Fruit fly (Drosophila melanogaster) whole organism, embryonic: ENCODE data around the gene CG3165.

Source experiments
- B-H2 ChIP-seq: fragments of 200-800 bp; sonication (Bioruptor generic); optimal IDR thresholded peaks from 2 replicates; lab custom pipeline; 2018; ENCODE audit warnings: missing biosample characterization, mild to moderate bottlenecking, missing genetic modification characterization
- BEAF-32 ChIP-seq: fragments of 200-800 bp; sonication (Bioruptor generic); optimal IDR thresholded peaks from 3 replicates; lab custom pipeline; 2017; ENCODE audit warnings: missing biosample characterization, missing genetic modification characterization, mild to moderate bottlenecking, moderate library complexity, missing genetic modification reagents
- CG10543 ChIP-seq: fragments of 200-800 bp; sonication (Bioruptor generic); optimal IDR thresholded peaks from 3 replicates; lab custom pipeline; 2017; ENCODE audit warnings: missing biosample characterization, mild to moderate bottlenecking, missing genetic modification characterization, moderate library complexity
- CG11504 ChIP-seq: fragments of 200-800 bp; sonication (Bioruptor generic); optimal IDR thresholded peaks from 3 replicates; lab custom pipeline; 2019; ENCODE audit warnings: missing biosample characterization, mild to moderate bottlenecking, missing genetic modification characterization, moderate library complexity
- CG11723 ChIP-seq: fragments of 200-800 bp; sonication (Bioruptor generic); optimal IDR thresholded peaks from 2 replicates; lab custom pipeline; 2017; ENCODE audit warnings: missing biosample characterization, mild to moderate bottlenecking, missing genetic modification characterization
- CG13894 ChIP-seq: fragments of 200-800 bp; sonication (Bioruptor generic); optimal IDR thresholded peaks from 3 replicates; lab custom pipeline; 2018; ENCODE audit warnings: missing biosample characterization, mild to moderate bottlenecking, missing genetic modification characterization, moderate library complexity
- CG14710 ChIP-seq: fragments of 200-800 bp; sonication (Bioruptor generic); optimal IDR thresholded peaks from 3 replicates; lab custom pipeline; 2019; ENCODE audit warnings: missing biosample characterization, mild to moderate bottlenecking, missing genetic modification characterization, moderate library complexity
- CG17802 ChIP-seq: fragments of 200-800 bp; sonication (Bioruptor generic); optimal IDR thresholded peaks from 2 replicates; lab custom pipeline; 2018; ENCODE audit warnings: missing biosample characterization, mild to moderate bottlenecking, missing genetic modification characterization, moderate library complexity
- CG17829 ChIP-seq: fragments of 200-800 bp; optimal IDR thresholded peaks from 2 replicates; lab custom pipeline; 2019; ENCODE audit warnings: missing biosample characterization, mild to moderate bottlenecking, missing genetic modification characterization, moderate library complexity
- CG30403 ChIP-seq: fragments of 200-800 bp; sonication (Bioruptor generic); optimal IDR thresholded peaks from 3 replicates; lab custom pipeline; 2016; ENCODE audit warnings: missing biosample characterization, missing genetic modification characterization
- CG32772 ChIP-seq: fragments of 200-800 bp; sonication (Bioruptor generic); IDR thresholded peaks from 2 replicates; pipeline ENCODE4 v1.3.6; 2022; ENCODE audit warnings: missing biosample characterization, missing genetic modification characterization
- CG3995 ChIP-seq: fragments of 200-800 bp; sonication (Bioruptor generic); optimal IDR thresholded peaks from 3 replicates; lab custom pipeline; 2016; ENCODE audit warnings: missing biosample characterization, missing genetic modification characterization
- CG4424 ChIP-seq: fragments of 200-800 bp; sonication (Bioruptor generic); optimal IDR thresholded peaks from 3 replicates; lab custom pipeline; 2016; ENCODE audit warnings: missing biosample characterization, missing genetic modification characterization
- CG6683 ChIP-seq: fragments of 200-800 bp; sonication (Bioruptor generic); optimal IDR thresholded peaks from 2 replicates; lab custom pipeline; 2017; ENCODE audit warnings: missing biosample characterization, mild to moderate bottlenecking, missing genetic modification characterization, missing genetic modification reagents
- CG6813 ChIP-seq: fragments of 200-800 bp; sonication (Bioruptor generic); optimal IDR thresholded peaks from 2 replicates; lab custom pipeline; 2017; ENCODE audit warnings: missing biosample characterization, missing genetic modification characterization, mild to moderate bottlenecking, moderate library complexity, missing genetic modification reagents
- CrebB ChIP-seq: fragments of 200-800 bp; sonication (Bioruptor generic); optimal IDR thresholded peaks from 3 replicates; lab custom pipeline; 2018; ENCODE audit warnings: missing biosample characterization, mild to moderate bottlenecking, missing genetic modification characterization
- D ChIP-seq, 2 experiments: fragments of 200-800 bp in 1 of 2; fragments of >200 bp in 1 of 2; sonication (Bioruptor generic) in 1 of 2; optimal IDR thresholded peaks; 2 replicates in 1 of 2; 3 replicates in 1 of 2; lab custom pipeline; 2017; ENCODE audit warnings: mild to moderate bottlenecking in 1 of 2, missing biosample characterization in 1 of 2, missing genetic modification characterization in 1 of 2, missing genetic modification reagents in 1 of 2
- Dll ChIP-seq: fragments of 200-800 bp; sonication (Bioruptor generic); IDR thresholded peaks from 4 replicates; pipeline ENCODE4 v1.3.6; 2022; ENCODE audit warnings: missing biosample characterization, missing genetic modification characterization; ENCODE audit not compliant: partially characterized antibody
- Dref ChIP-seq: fragments of 200-800 bp; sonication (Bioruptor generic); IDR thresholded peaks from 2 replicates; pipeline ENCODE4 v1.3.6; 2022; ENCODE audit warnings: missing biosample characterization, missing genetic modification characterization
- HLHmδ ChIP-seq: fragments of 200-800 bp; sonication (Bioruptor generic); optimal IDR thresholded peaks from 2 replicates; lab custom pipeline; 2018; ENCODE audit warnings: missing biosample characterization, mild to moderate bottlenecking, missing genetic modification characterization, moderate library complexity
- HmgD ChIP-seq: fragments of 200-800 bp; sonication (Bioruptor generic); optimal IDR thresholded peaks from 3 replicates; lab custom pipeline; 2016; ENCODE audit warnings: missing biosample characterization, missing genetic modification characterization
- Hsf ChIP-seq: fragments of 200-800 bp; sonication (Bioruptor generic); optimal IDR thresholded peaks from 3 replicates; lab custom pipeline; 2016; ENCODE audit warnings: missing biosample characterization, missing genetic modification characterization
- Jarid2 ChIP-seq: fragments of 200-800 bp; sonication (Bioruptor generic); optimal IDR thresholded peaks from 3 replicates; lab custom pipeline; 2017; ENCODE audit warnings: mild to moderate bottlenecking, missing biosample characterization, missing genetic modification reagents, missing genetic modification characterization
- Mad ChIP-seq: fragments of 200-800 bp; sonication (Bioruptor generic); optimal IDR thresholded peaks from 2 replicates; lab custom pipeline; 2016; ENCODE audit warnings: missing biosample characterization, missing genetic modification characterization
- Meics ChIP-seq: fragments of 200-800 bp; sonication (Bioruptor generic); optimal IDR thresholded peaks from 2 replicates; lab custom pipeline; 2017; ENCODE audit warnings: missing biosample characterization, mild to moderate bottlenecking, missing genetic modification characterization
- Sin3A ChIP-seq: fragments of >200 bp; optimal IDR thresholded peaks from 2 replicates; lab custom pipeline; 2018
- Xbp1 ChIP-seq: fragments of 200-800 bp; sonication (Bioruptor generic); optimal IDR thresholded peaks from 3 replicates; lab custom pipeline; 2016; ENCODE audit warnings: missing biosample characterization, mild to moderate bottlenecking, missing genetic modification characterization
- Xrp1 ChIP-seq: fragments of 200-800 bp; sonication (Bioruptor generic); IDR thresholded peaks from 2 replicates; pipeline ENCODE4 v1.3.6; 2022; ENCODE audit warnings: missing biosample characterization, missing genetic modification characterization
- YL-1 ChIP-seq: fragments of 200-800 bp; sonication (Bioruptor generic); optimal IDR thresholded peaks from 3 replicates; lab custom pipeline; 2017; ENCODE audit warnings: missing biosample characterization, mild to moderate bottlenecking, missing genetic modification characterization
- abd-A ChIP-seq: fragments of 200-800 bp; sonication (Bioruptor generic); optimal IDR thresholded peaks from 3 replicates; lab custom pipeline; 2019; ENCODE audit warnings: missing biosample characterization, mild to moderate bottlenecking, missing genetic modification characterization, moderate library complexity
- btn ChIP-seq: fragments of 200-800 bp; sonication (Bioruptor generic); optimal IDR thresholded peaks from 2 replicates; lab custom pipeline; 2016; ENCODE audit warnings: missing biosample characterization, missing genetic modification characterization
- croc ChIP-seq: fragments of 200-800 bp; sonication (Bioruptor generic); conservative IDR thresholded peaks from 3 replicates; pipeline ENCODE4 v1.3.6; 2022; ENCODE audit warnings: missing biosample characterization, missing genetic modification characterization
- dpn ChIP-seq, 2 experiments: fragments of 200-800 bp; sonication (Bioruptor generic); optimal IDR thresholded peaks; 3 replicates each; lab custom pipeline; 2016; ENCODE audit warnings: missing biosample characterization in 2 of 2, missing genetic modification characterization in 2 of 2
- ems ChIP-seq: fragments of 200-800 bp; sonication (Bioruptor generic); optimal IDR thresholded peaks from 3 replicates; lab custom pipeline; 2016; ENCODE audit warnings: missing biosample characterization, missing genetic modification characterization
- exex ChIP-seq: fragments of 200-800 bp; sonication (Bioruptor generic); optimal IDR thresholded peaks from 4 replicates; lab custom pipeline; 2018; ENCODE audit warnings: missing biosample characterization, mild to moderate bottlenecking, missing genetic modification characterization, moderate library complexity
- ftz-f1 ChIP-seq: fragments of 200-800 bp; sonication (Bioruptor generic); optimal IDR thresholded peaks from 2 replicates; lab custom pipeline; 2016; ENCODE audit warnings: missing biosample characterization, missing genetic modification characterization
- hb ChIP-seq: fragments of 200-800 bp; sonication (Bioruptor generic); IDR thresholded peaks from 3 replicates; pipeline ENCODE4 v1.3.6; 2022; ENCODE audit warnings: missing biosample characterization, missing genetic modification characterization; ENCODE audit not compliant: partially characterized antibody
- her ChIP-seq: fragments of 200-800 bp; sonication (Bioruptor generic); optimal IDR thresholded peaks from 2 replicates; lab custom pipeline; 2016; ENCODE audit warnings: missing biosample characterization, missing genetic modification characterization
- knrl ChIP-seq: fragments of 200-800 bp; sonication (Bioruptor generic); IDR thresholded peaks from 3 replicates; pipeline ENCODE4 v1.3.6; 2022; ENCODE audit warnings: missing biosample characterization, missing genetic modification characterization; ENCODE audit not compliant: partially characterized antibody
- lab ChIP-seq: fragments of 200-800 bp; sonication (Bioruptor generic); optimal IDR thresholded peaks from 3 replicates; lab custom pipeline; 2017; ENCODE audit warnings: missing biosample characterization, missing genetic modification characterization, mild to moderate bottlenecking, moderate library complexity, missing genetic modification reagents
- lbe ChIP-seq: fragments of 200-800 bp; sonication (Bioruptor generic); optimal IDR thresholded peaks from 2 replicates; lab custom pipeline; 2016; ENCODE audit warnings: missing biosample characterization, mild to moderate bottlenecking, missing genetic modification characterization
- nmo ChIP-seq: fragments of 200-800 bp; sonication (Bioruptor generic); optimal IDR thresholded peaks from 2 replicates; lab custom pipeline; 2018; ENCODE audit warnings: missing biosample characterization, mild to moderate bottlenecking, missing genetic modification characterization, moderate library complexity
- pzg ChIP-seq: fragments of 200-800 bp; sonication (Bioruptor generic); optimal IDR thresholded peaks from 3 replicates; lab custom pipeline; 2018; ENCODE audit warnings: missing biosample characterization, mild to moderate bottlenecking, missing genetic modification characterization, moderate library complexity
- row ChIP-seq: fragments of 200-800 bp; sonication (Bioruptor generic); IDR thresholded peaks from 3 replicates; pipeline ENCODE4 v1.3.6; 2022; ENCODE audit warnings: missing biosample characterization, missing genetic modification characterization
- schlank ChIP-seq: fragments of 200-800 bp; sonication (Bioruptor generic); optimal IDR thresholded peaks from 2 replicates; lab custom pipeline; 2018; ENCODE audit warnings: missing biosample characterization, mild to moderate bottlenecking, missing genetic modification characterization
- slbo ChIP-seq: fragments of 200-800 bp; sonication (Bioruptor generic); IDR thresholded peaks from 2 replicates; pipeline ENCODE4 v1.3.6; 2022; ENCODE audit warnings: missing biosample characterization, missing genetic modification characterization
- tio ChIP-seq: fragments of 200-800 bp; sonication (Bioruptor generic); optimal IDR thresholded peaks from 2 replicates; lab custom pipeline; 2017; ENCODE audit warnings: missing biosample characterization, missing genetic modification characterization, inconsistent platforms
- unc-4 ChIP-seq: fragments of 200-800 bp; sonication (Bioruptor generic); IDR thresholded peaks from 2 replicates; pipeline ENCODE4 v1.3.6; 2022; ENCODE audit warnings: missing biosample characterization, missing genetic modification characterization; ENCODE audit not compliant: partially characterized antibody
- unpg ChIP-seq: fragments of 200-800 bp; sonication (Bioruptor generic); optimal IDR thresholded peaks from 3 replicates; lab custom pipeline; 2018; ENCODE audit warnings: missing biosample characterization, mild to moderate bottlenecking, missing genetic modification characterization, moderate library complexity
- wdn ChIP-seq: fragments of 200-800 bp; sonication (Bioruptor generic); IDR thresholded peaks from 2 replicates; pipeline ENCODE4 v1.3.6; 2022; ENCODE audit warnings: missing biosample characterization, missing genetic modification characterization

Gene CG3165

DNA sequence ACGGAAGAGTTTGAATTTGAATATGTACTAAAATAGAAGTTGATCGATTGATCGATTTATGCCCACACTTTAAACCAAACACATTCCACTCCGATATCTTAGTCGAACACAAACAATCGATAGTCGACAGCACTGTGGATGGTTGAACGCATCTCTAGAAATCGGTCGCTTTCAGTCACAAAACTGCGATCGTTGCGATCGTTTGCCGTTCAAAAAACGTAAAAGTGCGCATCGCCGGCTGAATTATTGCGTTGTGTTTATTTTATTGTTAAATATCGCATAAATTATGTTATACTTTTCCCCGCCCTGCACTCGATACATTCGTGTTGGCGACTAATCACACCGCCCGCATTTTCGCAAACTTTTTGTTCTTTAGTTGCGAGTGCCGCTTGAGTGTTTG, 22.2 kb downstream of the CG3165 start, which contains the start of gene Ccdc85 (continued):
- TF ChIP-seq D (optimal IDR thresholded peaks at IDR 0.05; lab: Kevin White, UChicago), result no peak
- TF ChIP-seq D (GFP tag; optimal IDR thresholded peaks at IDR 0.05; lab: Kevin White, UChicago), result no peak
- TF ChIP-seq HmgD (GFP tag; lab: Kevin White, UChicago), result no peak
- no peak for TF ChIP-seq CG30403 (GFP tag; lab: Kevin White, UChicago)
- peak; percentile 93 for TF ChIP-seq CG3995 (GFP tag; lab: Kevin White, UChicago)
- no peak for TF ChIP-seq CG32772
- no peak for TF ChIP-seq CG13894 (tag; lab: Kevin White, UChicago)
- TF ChIP-seq Sin3A (lab: Kevin White, UChicago), result peak; percentile 30
- 0 out of 2 replicates have a peak, but pooled peaks have one; percentile 13 for TF ChIP-seq slbo
- no peak for TF ChIP-seq CG6813 (GFP tag; lab: Kevin White, UChicago)
- TF ChIP-seq schlank, result no peak
- TF ChIP-seq CG4424 (GFP tag; lab: Kevin White, UChicago), result no peak
- no peak for TF ChIP-seq CG11504 (tag; lab: Kevin White, UChicago)
- no peak for TF ChIP-seq lab (GFP tag; lab: Kevin White, UChicago)
- TF ChIP-seq Dref, result peak; percentile 98
- TF ChIP-seq CG14710, result peak; percentile 41
- peak; percentile 89 for TF ChIP-seq knrl
- TF ChIP-seq hb (GFP tag; lab: Robert Waterston, UW), result peak; percentile 98
- peak; percentile 44 for TF ChIP-seq HLHmδ (GFP tag; lab: Kevin White, UChicago)
- no peak for TF ChIP-seq ftz-f1 (GFP tag; lab: Kevin White, UChicago)
- TF ChIP-seq CG6683 (GFP tag; lab: Kevin White, UChicago), result no peak
- peak; percentile 6 for TF ChIP-seq CG17802 (tag; lab: Kevin White, UChicago)
- TF ChIP-seq exex (tag; lab: Kevin White, UChicago), result no peak
- TF ChIP-seq dpn (GFP tag; optimal IDR thresholded peaks at IDR 0.05; lab: Kevin White, UChicago), result no peak
- peak; percentile 22 for TF ChIP-seq Hsf (GFP tag; lab: Kevin White, UChicago)
- no peak for TF ChIP-seq Meics
- peak; percentile 44 for TF ChIP-seq CG17829 (tag; lab: Kevin White, UChicago)
- TF ChIP-seq unpg, result peak; percentile 25
- TF ChIP-seq lbe, result peak; percentile 12
- TF ChIP-seq Xrp1 (GFP tag; lab: Robert Waterston, UW), result no peak
- TF ChIP-seq unc-4 (GFP tag; lab: Robert Waterston, UW), result peak; percentile 90
- peak; percentile 21; the same call in 1 of the 3 replicates for TF ChIP-seq row
- peak; percentile 21 for TF ChIP-seq Mad
- TF ChIP-seq tio (GFP tag; lab: Kevin White, UChicago), result no peak
- TF ChIP-seq CG10543 (GFP tag; lab: Kevin White, UChicago), result no peak
- TF ChIP-seq nmo (GFP tag; lab: Kevin White, UChicago), result peak; percentile 15
- no peak for TF ChIP-seq wdn (GFP tag; lab: Robert Waterston, UW)
- TF ChIP-seq pzg (GFP tag; lab: Kevin White, UChicago), result peak; percentile 80
- TF ChIP-seq ems (GFP tag; lab: Kevin White, UChicago), result no peak
- TF ChIP-seq croc (GFP tag; lab: Robert Waterston, UW), result no peak
- no peak for TF ChIP-seq CG11723 (GFP tag; lab: Kevin White, UChicago)
- peak; percentile 22 for TF ChIP-seq CrebB (tag; lab: Kevin White, UChicago)
- TF ChIP-seq YL-1 (GFP tag; lab: Kevin White, UChicago), result peak; percentile 28
- peak; percentile 34 for TF ChIP-seq Xbp1 (GFP tag; lab: Kevin White, UChicago)
- TF ChIP-seq btn (GFP tag; lab: Kevin White, UChicago), result no peak
- no peak for TF ChIP-seq abd-A
- TF ChIP-seq her (GFP tag; lab: Kevin White, UChicago), result peak; percentile 47
- peak; percentile 93 for TF ChIP-seq Dll (GFP tag; lab: Robert Waterston, UW)
- peak; percentile 84 for TF ChIP-seq BEAF-32 (GFP tag; lab: Kevin White, UChicago)
- TF ChIP-seq Jarid2 (GFP tag; lab: Kevin White, UChicago), result peak; percentile 94
- TF ChIP-seq B-H2, result peak; percentile 30
